Worm (Caenorhabditis elegans): ENCODE data around the gene nas-12.
A peak's percentile ranks its signal among the peaks of the same experiment; 100 is the strongest.

nas-12 gene

DNA sequence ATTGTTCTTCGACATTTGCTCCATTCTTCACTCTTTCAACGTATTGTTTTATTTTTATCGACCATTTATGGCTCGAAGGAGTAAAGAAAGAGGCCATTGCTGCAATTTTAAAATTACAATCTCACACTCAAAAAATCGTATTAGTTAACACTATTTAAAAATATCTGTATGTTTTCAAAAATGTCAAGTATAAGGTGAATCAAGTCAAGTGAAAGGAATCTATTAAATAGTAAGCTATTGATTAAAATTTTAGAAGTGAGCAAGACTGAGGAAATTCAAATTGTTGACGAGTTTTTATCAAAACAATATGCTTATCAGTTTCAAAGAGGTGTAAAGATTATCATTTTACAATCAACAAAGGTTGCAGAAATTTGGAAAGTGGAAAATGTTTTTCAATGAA is 8.6 kb downstream of the nas-12 start, which contains the start of gene F01G10.4:
F01G10.4 (minus strand) TSS at position 101 of the 400 bp plus-strand sequence.
- TF ChIP-seq ztf-4 (tag; optimal IDR thresholded peaks at IDR 0.05) = no peak
- TF ChIP-seq fos-1 (tag; optimal IDR thresholded peaks at IDR 0.05) = no peak
- TF ChIP-seq nhr-6 (tag; optimal IDR thresholded peaks at IDR 0.05) = no peak
- TF ChIP-seq lsy-2 (tag; optimal IDR thresholded peaks at IDR 0.05) = no peak
- no peak for TF ChIP-seq dmd-4 (tag; optimal IDR thresholded peaks at IDR 0.05)
- no peak for TF ChIP-seq sma-3 (GFP tag; optimal IDR thresholded peaks at IDR 0.05)
- TF ChIP-seq egl-27 (tag; optimal IDR thresholded peaks at IDR 0.05) = no peak
- no peak for TF ChIP-seq lin-39 (tag; optimal IDR thresholded peaks at IDR 0.05)
- TF ChIP-seq nhr-21 (tag; optimal IDR thresholded peaks at IDR 0.05) = no peak
- TF ChIP-seq mbf-1 (tag; optimal IDR thresholded peaks at IDR 0.05) = no peak
- TF ChIP-seq peb-1 (tag; optimal IDR thresholded peaks at IDR 0.05) = no peak
- TF ChIP-seq alr-1 (tag; optimal IDR thresholded peaks at IDR 0.05) = no peak
- TF ChIP-seq unc-62 (GFP tag; optimal IDR thresholded peaks at IDR 0.05) = no peak
- TF ChIP-seq lin-11 (tag; optimal IDR thresholded peaks at IDR 0.05) = no peak
- no peak for TF ChIP-seq R02D3.7 (tag; optimal IDR thresholded peaks at IDR 0.05)
- no peak for TF ChIP-seq ZK546.5 (tag; optimal IDR thresholded peaks at IDR 0.05)
- no peak for TF ChIP-seq snpc-4 (tag; optimal IDR thresholded peaks at IDR 0.05)
- TF ChIP-seq nhr-237 (tag; optimal IDR thresholded peaks at IDR 0.05) = no peak
- no peak for TF ChIP-seq zag-1 (tag; optimal IDR thresholded peaks at IDR 0.05)
- TF ChIP-seq F13H6.1 (tag; optimal IDR thresholded peaks at IDR 0.05) = no peak

DNA sequence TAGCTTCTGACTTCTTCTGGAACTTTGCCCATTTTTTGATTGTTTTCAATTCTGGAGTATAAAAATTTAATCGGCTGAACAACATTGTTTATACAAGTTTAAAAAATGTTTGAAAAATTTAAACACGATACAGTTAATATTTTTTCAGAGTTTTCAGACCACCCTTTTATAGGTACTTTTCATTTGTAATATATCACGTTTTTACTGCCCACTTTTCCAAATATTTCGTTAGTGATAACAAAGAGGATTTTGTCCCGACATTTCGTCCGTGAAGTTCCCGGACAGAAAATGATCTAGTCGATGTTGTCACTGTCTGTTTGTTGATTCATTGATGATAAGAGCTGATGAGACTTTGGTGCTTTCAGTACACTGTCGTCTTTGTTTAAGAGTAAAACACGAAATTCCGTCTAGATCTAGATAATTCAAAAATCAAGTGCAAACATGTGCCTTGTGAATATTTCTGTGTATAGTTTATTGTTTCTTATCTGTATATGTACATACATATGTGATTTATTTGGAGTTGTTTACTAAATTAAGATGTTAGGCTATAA is 11.5 kb downstream of the nas-12 start, which contains the start of gene ech-9:
ech-9 (minus strand) TSS at position 51 of the 551 bp plus-strand sequence.
- TF ChIP-seq fos-1 (tag; optimal IDR thresholded peaks at IDR 0.05) = peak; percentile 14
- no peak for TF ChIP-seq mdl-1 (tag; optimal IDR thresholded peaks at IDR 0.05)
- TF ChIP-seq nhr-12 (tag; optimal IDR thresholded peaks at IDR 0.05) = no peak

DNA sequence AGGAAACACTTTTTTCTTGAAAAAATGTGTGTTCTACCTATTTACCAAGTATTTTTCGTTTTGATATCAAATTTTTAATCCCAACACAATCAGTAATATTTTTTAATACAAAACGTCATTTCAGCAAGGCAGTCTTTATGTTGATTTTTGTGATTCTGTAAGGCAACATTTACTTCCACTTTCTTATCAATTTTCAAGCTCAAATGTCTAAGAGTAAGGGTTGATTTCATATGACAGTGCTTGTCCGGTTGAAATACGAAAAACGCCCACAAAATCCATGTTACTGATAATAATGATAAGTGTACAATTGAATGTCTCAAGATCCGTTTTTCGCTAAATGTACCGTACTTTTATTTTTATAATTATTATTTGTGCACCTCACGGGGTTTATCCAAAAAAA is 12.3 kb downstream of the nas-12 start:
- TF ChIP-seq fos-1 (tag; optimal IDR thresholded peaks at IDR 0.05) (peak; percentile 71), alr-1 (tag; optimal IDR thresholded peaks at IDR 0.05) (no peak)

DNA sequence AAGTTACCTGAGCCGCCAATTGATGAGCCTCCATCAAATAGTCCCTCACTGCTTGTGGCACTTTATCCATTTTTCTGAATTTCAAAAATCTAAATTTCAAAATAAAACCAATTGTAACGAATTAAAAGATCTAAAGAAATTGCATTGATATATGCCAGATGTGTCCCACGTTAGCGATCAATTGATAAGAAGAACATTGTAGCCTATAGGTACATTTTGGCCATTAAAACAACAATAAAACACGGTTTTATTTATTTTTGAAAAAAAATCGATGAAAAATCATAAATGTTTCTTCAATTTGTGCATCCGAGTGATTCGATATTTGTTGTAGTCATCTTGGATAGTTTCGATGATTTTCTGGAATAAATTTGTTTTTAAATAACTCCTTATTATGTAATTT is 15.2 kb downstream of the nas-12 start, which contains the start of gene ech-8:
ech-8 (minus strand) TSS at position 132 of the 400 bp plus-strand sequence.
- no peak for TF ChIP-seq ztf-1 (GFP tag; conservative IDR thresholded peaks at IDR 0.05)
- no peak for TF ChIP-seq nhr-11 (tag; optimal IDR thresholded peaks at IDR 0.05)
- no peak for TF ChIP-seq skn-1 (tag; optimal IDR thresholded peaks at IDR 0.05)
- TF ChIP-seq dmd-4 (tag; optimal IDR thresholded peaks at IDR 0.05) = no peak
- TF ChIP-seq sem-4 (tag; optimal IDR thresholded peaks at IDR 0.05) = no peak
- no peak for TF ChIP-seq nhr-12 (tag; optimal IDR thresholded peaks at IDR 0.05)
- TF ChIP-seq fos-1 (tag; optimal IDR thresholded peaks at IDR 0.05) = peak; percentile 20
- TF ChIP-seq crh-2 (tag; optimal IDR thresholded peaks at IDR 0.05) = peak; percentile 31

DNA sequence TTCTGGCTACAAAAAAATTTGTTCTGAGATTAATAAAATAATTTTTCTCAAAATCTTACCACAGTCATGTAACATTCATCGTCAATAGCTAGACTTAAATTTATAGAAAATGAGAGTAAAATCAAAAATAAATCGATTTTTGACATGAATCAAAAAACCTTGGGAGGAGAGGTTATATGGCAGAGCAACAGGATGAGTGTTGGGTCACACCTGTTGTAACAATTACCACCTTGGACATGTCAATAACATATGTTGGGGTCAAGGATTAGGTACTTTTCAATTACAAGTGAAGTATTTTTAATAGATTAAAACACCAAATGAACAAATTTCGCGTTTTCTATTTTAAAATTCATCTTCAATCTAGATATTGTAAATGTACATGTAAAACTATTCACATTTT is 17.8 kb downstream of the nas-12 start, which contains the start of gene lipl-7:
lipl-7 (minus strand) TSS at position 165 of the 400 bp plus-strand sequence.
- TF ChIP-seq unc-39 (tag; optimal IDR thresholded peaks at IDR 0.05) (no peak), sma-3 (GFP tag; optimal IDR thresholded peaks at IDR 0.05) (no peak), nhr-10 (tag; optimal IDR thresholded peaks at IDR 0.05) (no peak), mbf-1 (tag; optimal IDR thresholded peaks at IDR 0.05) (no peak), peb-1 (tag; optimal IDR thresholded peaks at IDR 0.05) (no peak), snpc-4 (tag; optimal IDR thresholded peaks at IDR 0.05) (no peak), lin-11 (tag; optimal IDR thresholded peaks at IDR 0.05) (no peak), nhr-25 (tag; optimal IDR thresholded peaks at IDR 0.05) (no peak), nhr-12 (tag; optimal IDR thresholded peaks at IDR 0.05) (no peak), alr-1 (tag; optimal IDR thresholded peaks at IDR 0.05) (no peak), lsy-2 (tag; optimal IDR thresholded peaks at IDR 0.05) (no peak), nhr-6 (tag; optimal IDR thresholded peaks at IDR 0.05) (no peak), gmeb-1 (tag; optimal IDR thresholded peaks at IDR 0.05) (no peak), nhr-11 (tag; optimal IDR thresholded peaks at IDR 0.05) (no peak), Y55F3AM.14 (GFP tag; optimal IDR thresholded peaks at IDR 0.05) (no peak), lin-13 (GFP tag; optimal IDR thresholded peaks at IDR 0.05) (no peak)

All from whole organism, L2 larva.